Fruit fly (Drosophila melanogaster) S2 (cell line): ENCODE data around the gene CG42813.

Experiments used
- CG8478 ChIP-seq: fragments of >200 bp; optimal IDR thresholded peaks from 2 replicates; lab custom pipeline; 2018
- CTCF ChIP-seq, 2 experiments: fragments of >200 bp; optimal IDR thresholded peaks; 2 replicates each; lab custom pipeline; 2018

CG42813 gene

dm6 chr3R:27196866-27197265, 31.5 kb downstream of the CG42813 start:
- TF ChIP-seq CG8478 (lab: Kevin White, UChicago), result no peak
- TF ChIP-seq CTCF (optimal IDR thresholded peaks at IDR 0.05; lab: Kevin White, UChicago), result no peak

dm6 chr3R:27194106-27194505, 34.3 kb downstream of the CG42813 start, which contains the start of gene Ser:
Gene Ser, minus strand, starts transcription at chr3R:27194267.
- no peak for TF ChIP-seq CTCF (optimal IDR thresholded peaks at IDR 0.05; lab: Kevin White, UChicago)
- no peak for TF ChIP-seq CG8478 (lab: Kevin White, UChicago)

dm6 chr3R:27193079-27193478, 35.3 kb downstream of the CG42813 start:
- TF ChIP-seq CTCF (optimal IDR thresholded peaks at IDR 0.05; lab: Kevin White, UChicago) (no peak), CG8478 (lab: Kevin White, UChicago) (no peak)

dm6 chr3R:27186849-27187248, 41.5 kb downstream of the CG42813 start:
- no peak for TF ChIP-seq CG8478 (lab: Kevin White, UChicago)
- TF ChIP-seq CTCF (optimal IDR thresholded peaks at IDR 0.05; lab: Kevin White, UChicago), result no peak

- no peak for TF ChIP-seq CTCF (optimal IDR thresholded peaks at IDR 0.05; lab: Kevin White, UChicago)
- no peak for TF ChIP-seq CG8478 (lab: Kevin White, UChicago)
Measured at dm6 chr3R:27185933-27186571, 42.3 kb downstream of the CG42813 start.

dm6 chr3R:27181074-27181473, 47.3 kb downstream of the CG42813 start:
- no peak for TF ChIP-seq CG8478 (lab: Kevin White, UChicago)
- TF ChIP-seq CTCF (optimal IDR thresholded peaks at IDR 0.05; lab: Kevin White, UChicago), result no peak

dm6 chr3R:27178546-27179375, 49.6 kb downstream of the CG42813 start:
- TF ChIP-seq CG8478 (lab: Kevin White, UChicago) (no peak), CTCF (optimal IDR thresholded peaks at IDR 0.05; lab: Kevin White, UChicago) (no peak)

- TF ChIP-seq CTCF (optimal IDR thresholded peaks at IDR 0.05; lab: Kevin White, UChicago) (no peak), CG8478 (lab: Kevin White, UChicago) (no peak)
Measured at dm6 chr3R:27177567-27177966, 50.8 kb downstream of the CG42813 start.
